Worm (Caenorhabditis elegans): ENCODE data around the gene F57C2.5.
A peak's percentile ranks its signal among the peaks of the same experiment; 100 is the strongest.

DNA sequence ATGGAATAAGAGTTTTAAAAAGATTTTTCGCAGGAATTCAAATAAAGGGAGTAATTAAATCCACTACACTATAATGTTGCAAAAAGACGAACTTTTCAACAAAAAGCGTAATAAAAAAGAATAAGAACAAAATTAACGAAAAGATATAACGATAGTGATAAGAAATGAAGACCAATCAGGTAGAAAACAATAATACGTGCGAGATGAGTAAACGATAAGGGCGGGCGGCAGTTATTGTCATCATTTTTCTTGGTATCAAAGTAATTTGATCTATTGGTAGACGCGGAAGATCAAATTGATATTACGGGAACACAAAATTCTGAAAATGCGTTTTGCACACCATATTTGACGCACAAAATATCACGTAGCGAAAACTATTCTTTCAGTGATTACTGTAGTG is 33.6 kb downstream of the F57C2.5 start:
- TF ChIP-seq dpl-1 (GFP tag; optimal IDR thresholded peaks at IDR 0.05), result no peak
- no peak for TF ChIP-seq C16A3.4 (tag; optimal IDR thresholded peaks at IDR 0.05)
- TF ChIP-seq elt-3 (tag; optimal IDR thresholded peaks at IDR 0.05), result peak in 1 of 6 experiments; percentile 2
- no peak for TF ChIP-seq mep-1 (tag; optimal IDR thresholded peaks at IDR 0.05)
- no peak for TF ChIP-seq unc-86 (tag; optimal IDR thresholded peaks at IDR 0.05)
- TF ChIP-seq fos-1 (tag; optimal IDR thresholded peaks at IDR 0.05), result no peak
- no peak for TF ChIP-seq tbx-2 (tag; optimal IDR thresholded peaks at IDR 0.05)

Data from whole organism, L1 larva.